Worm (Caenorhabditis elegans) whole organism, L3 larva: Measurements from ENCODE around the gene Y46H3D.1.

Experiments
- R02D3.7 ChIP-seq: fragments of 150-350 bp; optimal IDR thresholded peaks from 2 replicates; lab custom pipeline; 2014; ENCODE audit warnings: missing biosample characterization, missing genetic modification characterization
- ZK546.5 ChIP-seq: sonication (generic microtip); optimal IDR thresholded peaks from 2 replicates; lab custom pipeline; 2017; ENCODE audit warnings: missing biosample characterization, missing genetic modification characterization
- aly-2 ChIP-seq: fragments of 150-350 bp; optimal IDR thresholded peaks from 2 replicates; lab custom pipeline; 2014; ENCODE audit warnings: missing biosample characterization, missing genetic modification characterization
- ama-1 ChIP-seq: fragments of 150-350 bp; optimal IDR thresholded peaks from 2 replicates; lab custom pipeline; 2018
- ceh-16 ChIP-seq: sonication (generic microtip); optimal IDR thresholded peaks from 2 replicates; lab custom pipeline; 2017; ENCODE audit warnings: missing biosample characterization, missing genetic modification characterization
- ceh-28 ChIP-seq: fragments of 150-350 bp; optimal IDR thresholded peaks from 2 replicates; lab custom pipeline; 2014; ENCODE audit warnings: missing biosample characterization, missing genetic modification reagents, missing genetic modification characterization
- ceh-82 ChIP-seq: fragments of 150-350 bp; optimal IDR thresholded peaks from 2 replicates; lab custom pipeline; 2014; ENCODE audit warnings: missing biosample characterization, missing genetic modification characterization
- ceh-9 ChIP-seq: sonication (generic microtip); optimal IDR thresholded peaks from 2 replicates; lab custom pipeline; 2018; ENCODE audit warnings: missing biosample characterization, missing genetic modification characterization
- daf-12 ChIP-seq: fragments of 150-350 bp; optimal IDR thresholded peaks from 2 replicates; lab custom pipeline; 2014; ENCODE audit warnings: missing biosample characterization, missing genetic modification reagents, missing genetic modification characterization
- egl-27 ChIP-seq: sonication (generic microtip); optimal IDR thresholded peaks from 4 replicates; lab custom pipeline; 2017; ENCODE audit warnings: missing biosample characterization, missing genetic modification reagents, missing genetic modification characterization
- egl-5 ChIP-seq: fragments of 150-350 bp; optimal IDR thresholded peaks from 2 replicates; lab custom pipeline; 2017; ENCODE audit warnings: missing biosample characterization, missing genetic modification reagents, missing genetic modification characterization, inconsistent platforms
- elt-1 ChIP-seq: fragments of 150-350 bp; optimal IDR thresholded peaks from 2 replicates; lab custom pipeline; 2014; ENCODE audit warnings: missing biosample characterization, missing genetic modification characterization
- elt-2 ChIP-seq: sonication (generic microtip); optimal IDR thresholded peaks from 2 replicates; lab custom pipeline; 2016; ENCODE audit warnings: missing genetic modification reagents, mild to moderate bottlenecking, missing genetic modification characterization, missing compliant biosample characterization
- elt-3 ChIP-seq, 3 experiments: fragments of 150-350 bp in 1 of 3; sonication (generic microtip) in 2 of 3; optimal IDR thresholded peaks; 2 replicates in 2 of 3; 4 replicates in 1 of 3; lab custom pipeline; 2014 to 2017; ENCODE audit warnings: missing biosample characterization in 3 of 3, missing genetic modification characterization in 3 of 3
- eor-1 ChIP-seq, 2 experiments: fragments of 150-350 bp; optimal IDR thresholded peaks; 2 replicates each; lab custom pipeline; 2014 to 2018; ENCODE audit warnings: missing biosample characterization in 2 of 2, missing genetic modification characterization in 2 of 2
- fkh-10 ChIP-seq: sonication (generic microtip); optimal IDR thresholded peaks from 2 replicates; lab custom pipeline; 2017; ENCODE audit warnings: missing biosample characterization, missing genetic modification reagents, missing genetic modification characterization
- fkh-2 ChIP-seq: fragments of 150-350 bp; optimal IDR thresholded peaks from 2 replicates; lab custom pipeline; 2014; ENCODE audit warnings: missing biosample characterization, missing genetic modification reagents, missing genetic modification characterization
- fos-1 ChIP-seq: fragments of 150-350 bp; optimal IDR thresholded peaks from 2 replicates; lab custom pipeline; 2014; ENCODE audit warnings: missing biosample characterization, missing genetic modification characterization
- hmg-11 ChIP-seq: sonication (generic microtip); optimal IDR thresholded peaks from 2 replicates; lab custom pipeline; 2016; ENCODE audit warnings: missing genetic modification characterization, missing compliant biosample characterization
- jun-1 ChIP-seq: fragments of 150-350 bp; optimal IDR thresholded peaks from 2 replicates; lab custom pipeline; 2014; ENCODE audit warnings: missing biosample characterization, missing genetic modification reagents, missing genetic modification characterization
- lin-15B ChIP-seq: fragments of 150-350 bp; optimal IDR thresholded peaks from 2 replicates; lab custom pipeline; 2014; ENCODE audit warnings: missing biosample characterization, missing genetic modification characterization
- lsy-12 ChIP-seq: sonication (generic microtip); optimal IDR thresholded peaks from 2 replicates; lab custom pipeline; 2016; ENCODE audit warnings: mild to moderate bottlenecking, missing genetic modification characterization, missing compliant biosample characterization
- mdl-1 ChIP-seq: fragments of 150-350 bp; optimal IDR thresholded peaks from 2 replicates; lab custom pipeline; 2014; ENCODE audit warnings: missing biosample characterization, missing genetic modification characterization
- mml-1 ChIP-seq: fragments of 150-350 bp; sonication (generic microtip); optimal IDR thresholded peaks from 3 replicates; lab custom pipeline; 2014; ENCODE audit warnings: missing biosample characterization, missing genetic modification characterization
- nfya-1 ChIP-seq: sonication (generic microtip); optimal IDR thresholded peaks from 2 replicates; lab custom pipeline; 2017; ENCODE audit warnings: missing genetic modification characterization, mild to moderate bottlenecking, missing compliant biosample characterization, antibody characterized with exemption, moderate library complexity; ENCODE audit not compliant: insufficient read depth
- nhr-12 ChIP-seq: fragments of 150-350 bp; optimal IDR thresholded peaks from 2 replicates; lab custom pipeline; 2014; ENCODE audit warnings: missing biosample characterization, missing genetic modification characterization
- nhr-43 ChIP-seq: sonication (generic microtip); optimal IDR thresholded peaks from 2 replicates; lab custom pipeline; 2016; ENCODE audit warnings: mild to moderate bottlenecking, missing genetic modification characterization, missing compliant biosample characterization; ENCODE audit not compliant: poor library complexity, severe bottlenecking
- nhr-67 ChIP-seq: fragments of 150-350 bp; optimal IDR thresholded peaks from 2 replicates; lab custom pipeline; 2014; ENCODE audit warnings: missing biosample characterization, missing genetic modification characterization
- nhr-76 ChIP-seq: fragments of 150-350 bp; sonication (generic microtip); optimal IDR thresholded peaks from 5 replicates; lab custom pipeline; 2014; ENCODE audit warnings: missing biosample characterization, missing genetic modification characterization
- pha-4 ChIP-seq: fragments of 150-350 bp; optimal IDR thresholded peaks from 2 replicates; lab custom pipeline; 2014; ENCODE audit warnings: missing biosample characterization, missing genetic modification reagents, missing genetic modification characterization
- pqm-1 ChIP-seq: fragments of 150-350 bp; optimal IDR thresholded peaks from 2 replicates; lab custom pipeline; 2017; ENCODE audit warnings: missing biosample characterization, missing genetic modification characterization, inconsistent platforms
- skn-1 ChIP-seq: fragments of 150-350 bp; optimal IDR thresholded peaks from 2 replicates; lab custom pipeline; 2014; ENCODE audit warnings: missing biosample characterization, missing genetic modification characterization
- snpc-4 ChIP-seq: fragments of 150-350 bp; optimal IDR thresholded peaks from 2 replicates; lab custom pipeline; 2014; ENCODE audit warnings: missing biosample characterization, missing genetic modification characterization
- tbx-2 ChIP-seq: sonication (generic microtip); optimal IDR thresholded peaks from 2 replicates; lab custom pipeline; 2016; ENCODE audit warnings: mild to moderate bottlenecking, missing genetic modification characterization, missing compliant biosample characterization
- unc-39 ChIP-seq: sonication (generic microtip); optimal IDR thresholded peaks from 4 replicates; lab custom pipeline; 2017; ENCODE audit warnings: missing biosample characterization, missing genetic modification characterization
- unc-62 ChIP-seq: fragments of 150-350 bp; sonication (generic microtip); optimal IDR thresholded peaks from 4 replicates; lab custom pipeline; 2014; ENCODE audit warnings: missing biosample characterization, missing genetic modification reagents, missing genetic modification characterization
- zag-1 ChIP-seq: fragments of 150-350 bp; optimal IDR thresholded peaks from 2 replicates; lab custom pipeline; 2014; ENCODE audit warnings: missing biosample characterization, missing genetic modification characterization
- ztf-11 ChIP-seq: fragments of 150-350 bp; optimal IDR thresholded peaks from 2 replicates; lab custom pipeline; 2014; ENCODE audit warnings: missing biosample characterization, missing genetic modification characterization

Y46H3D.1 gene

DNA sequence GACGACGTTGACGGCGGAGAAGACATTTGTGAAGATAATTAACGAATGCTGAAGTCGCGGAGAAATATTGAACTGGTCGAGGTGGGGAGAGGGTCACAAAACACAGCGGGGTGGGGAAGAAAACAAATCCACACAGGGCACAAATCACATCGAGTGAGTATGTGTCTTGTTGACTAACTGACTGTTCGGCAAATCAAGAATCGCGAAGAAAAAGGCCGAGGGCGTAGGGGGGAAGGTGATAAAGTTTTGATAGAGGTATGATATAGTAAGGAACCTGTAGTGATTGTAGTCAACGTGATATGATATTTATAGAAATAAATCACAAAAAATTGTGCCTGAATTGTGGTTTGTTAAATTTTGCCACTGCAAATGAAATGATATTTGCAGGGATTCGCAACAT, 34.5 kb upstream of the Y46H3D.1 start, which contains the start of gene nhr-178 (continued):
- TF ChIP-seq pqm-1 (tag; lab: Kevin White, UChicago) (peak; percentile 79), nhr-76 (tag; lab: Kevin White, UChicago) (no peak), snpc-4 (tag; lab: Kevin White, UChicago) (no peak), nfya-1 (no peak), ceh-28 (tag; lab: Kevin White, UChicago) (peak; percentile 49), nhr-12 (no peak), lsy-12 (tag; lab: Kevin White, UChicago) (no peak), skn-1 (no peak), egl-5 (tag; lab: Kevin White, UChicago) (no peak), unc-62 (no peak), egl-27 (tag; lab: Kevin White, UChicago) (no peak)

DNA sequence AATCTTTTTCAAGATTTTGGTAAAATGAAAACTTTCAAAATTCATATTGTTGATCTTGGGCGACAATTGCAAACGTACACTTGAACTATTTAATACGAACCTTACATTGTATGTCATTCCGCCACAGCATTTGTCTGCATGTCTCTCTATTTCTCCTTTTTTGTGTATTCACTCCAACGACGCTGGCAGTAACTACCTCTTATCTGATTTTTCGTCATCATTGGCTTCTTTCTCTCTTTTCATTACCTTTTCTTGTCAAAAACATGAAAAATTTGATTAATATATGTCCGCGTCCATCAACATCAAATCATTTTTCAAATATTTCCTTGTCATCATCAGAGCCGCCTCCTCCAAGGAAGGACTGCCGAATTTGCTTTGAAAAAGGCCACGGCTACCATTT, 32.2 kb upstream of the Y46H3D.1 start, which contains the start of gene nhr-177:
nhr-177 (plus strand) TSS at position 167 of the 400 bp plus-strand sequence.
- TF ChIP-seq aly-2 (tag; lab: Kevin White, UChicago), result no peak
- TF ChIP-seq lin-15B (tag; lab: Kevin White, UChicago), result no peak
- TF ChIP-seq daf-12 (tag; lab: Kevin White, UChicago), result no peak
- no peak for TF ChIP-seq ceh-9
- TF ChIP-seq fkh-10, result no peak
- TF ChIP-seq mml-1 (tag; lab: Kevin White, UChicago), result no peak
- TF ChIP-seq eor-1 (tag; optimal IDR thresholded peaks at IDR 0.05; lab: Kevin White, UChicago), result no peak
- TF ChIP-seq jun-1 (tag; lab: Kevin White, UChicago), result no peak
- TF ChIP-seq pqm-1 (tag; lab: Kevin White, UChicago), result peak; percentile 18
- TF ChIP-seq fkh-2, result no peak
- no peak for TF ChIP-seq nhr-43
- TF ChIP-seq fos-1 (tag; lab: Kevin White, UChicago), result no peak
- TF ChIP-seq unc-62, result no peak
- TF ChIP-seq mdl-1, result no peak
- TF ChIP-seq elt-3 (tag; optimal IDR thresholded peaks at IDR 0.05; lab: Kevin White, UChicago), result no peak
- no peak for TF ChIP-seq ceh-82 (tag; lab: Kevin White, UChicago)
- peak; percentile 61 for TF ChIP-seq skn-1
- TF ChIP-seq hmg-11 (tag; lab: Kevin White, UChicago), result no peak
- no peak for TF ChIP-seq ama-1
- TF ChIP-seq nhr-67, result no peak
- no peak for TF ChIP-seq ceh-28 (tag; lab: Kevin White, UChicago)
- no peak for TF ChIP-seq pha-4 (tag; lab: Kevin White, UChicago)
- peak; percentile 34 for TF ChIP-seq elt-1
- TF ChIP-seq ZK546.5 (tag; lab: Kevin White, UChicago), result no peak
- TF ChIP-seq R02D3.7 (tag; lab: Kevin White, UChicago), result no peak
- peak; percentile 70 for TF ChIP-seq elt-2
- TF ChIP-seq nhr-76 (tag; lab: Kevin White, UChicago), result no peak
- no peak for TF ChIP-seq zag-1 (tag; lab: Kevin White, UChicago)
- no peak for TF ChIP-seq ztf-11

DNA sequence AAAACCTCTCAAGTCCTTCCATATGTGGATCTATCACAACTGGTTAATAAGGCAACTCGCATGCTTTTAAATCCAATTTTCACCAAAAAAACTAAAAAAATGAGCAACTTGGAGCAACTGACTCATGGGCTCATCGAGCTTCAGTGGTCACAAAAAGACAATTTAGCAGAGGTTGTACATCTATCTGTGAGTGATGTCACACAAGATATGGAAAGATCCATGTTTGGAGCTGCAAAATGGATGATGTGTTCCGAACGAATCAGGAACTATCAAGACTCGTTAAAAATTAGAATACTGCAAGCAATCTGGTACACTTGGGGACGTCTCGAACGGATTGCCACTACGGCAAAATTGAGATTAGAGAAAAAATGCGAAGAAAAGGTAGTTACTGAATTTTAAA, 30.7 kb upstream of the Y46H3D.1 start:
- TF ChIP-seq tbx-2 (tag; lab: Kevin White, UChicago) (no peak), ceh-28 (tag; lab: Kevin White, UChicago) (no peak), elt-3 (tag; optimal IDR thresholded peaks at IDR 0.05; lab: Kevin White, UChicago) (no peak), ceh-16 (tag; lab: Kevin White, UChicago) (no peak), nhr-43 (no peak), nhr-76 (tag; lab: Kevin White, UChicago) (no peak), snpc-4 (tag; lab: Kevin White, UChicago) (no peak), unc-39 (tag; lab: Kevin White, UChicago) (no peak), pqm-1 (tag; lab: Kevin White, UChicago) (no peak)

DNA sequence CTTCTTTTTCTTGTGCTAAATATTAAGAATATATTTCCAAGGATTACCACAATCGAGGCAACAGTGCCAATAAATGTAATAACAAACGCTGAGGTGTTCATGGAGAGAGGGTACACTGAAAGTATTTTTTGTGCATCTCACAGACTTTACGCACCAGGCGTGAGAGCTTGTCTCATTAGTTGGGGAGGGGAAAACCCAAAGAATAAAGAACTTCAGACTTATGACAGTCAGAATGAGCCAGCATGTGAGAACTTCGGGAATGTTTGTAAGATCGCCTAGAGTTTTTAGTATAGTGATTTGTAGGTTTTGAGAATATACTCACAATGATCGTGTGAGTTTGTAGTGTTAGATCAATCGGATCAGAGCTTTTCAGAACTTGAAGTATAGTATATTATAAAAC, 27.6 kb upstream of the Y46H3D.1 start, which contains the start of gene srbc-41:
srbc-41 (minus strand) TSS at position 101 of the 400 bp plus-strand sequence.
- TF ChIP-seq mml-1 (tag; lab: Kevin White, UChicago) (no peak), fkh-10 (no peak), zag-1 (tag; lab: Kevin White, UChicago) (no peak)
